Fruit fly (Drosophila melanogaster): Measurements from ENCODE around the gene CG2260.

Gene CG2260

dm6 chrX:8075300-8075927, 45.5 kb downstream of the CG2260 start, which contains the start of the genes Upf2 and CG1571 (continued):
- no peak for TF ChIP-seq phol (tag; optimal IDR thresholded peaks at IDR 0.05)
- no peak for TF ChIP-seq CG15696 (tag; optimal IDR thresholded peaks at IDR 0.05)
- TF ChIP-seq dpn (GFP tag; optimal IDR thresholded peaks at IDR 0.05) = peak in 1 of 2 experiments; percentile 4
- peak; percentile 72 for TF ChIP-seq Dp (GFP tag; optimal IDR thresholded peaks at IDR 0.05)
- TF ChIP-seq CG11456 (GFP tag; IDR thresholded peaks at IDR 0.05) = no peak
- no peak for TF ChIP-seq Hmr (GFP tag; optimal IDR thresholded peaks at IDR 0.05)
- TF ChIP-seq CG9727 (GFP tag; optimal IDR thresholded peaks at IDR 0.05) = no peak
- TF ChIP-seq HLHmδ (GFP tag; optimal IDR thresholded peaks at IDR 0.05) = no peak
- no peak for TF ChIP-seq prd (optimal IDR thresholded peaks at IDR 0.05)
- TF ChIP-seq prd (GFP tag; IDR thresholded peaks at IDR 0.05) = no peak
- TF ChIP-seq CG10431 (GFP tag; optimal IDR thresholded peaks at IDR 0.05) = peak; percentile 78
- TF ChIP-seq CG33213 (GFP tag; optimal IDR thresholded peaks at IDR 0.05) = peak; percentile 32
- TF ChIP-seq CG4282 (GFP tag; optimal IDR thresholded peaks at IDR 0.05) = no peak
- TF ChIP-seq MESR4 (GFP tag; optimal IDR thresholded peaks at IDR 0.05) = peak; percentile 79
- peak; percentile 84 for TF ChIP-seq CG2116 (GFP tag; optimal IDR thresholded peaks at IDR 0.05)
- TF ChIP-seq Fer2 (tag; optimal IDR thresholded peaks at IDR 0.05) = no peak
- no peak for TF ChIP-seq Neu2 (GFP tag; optimal IDR thresholded peaks at IDR 0.05; ENCODE audit: borderline replicate concordance)
- no peak for TF ChIP-seq Ets65A (GFP tag)
- peak; percentile 94 for TF ChIP-seq Dref (GFP tag; IDR thresholded peaks at IDR 0.05)
- no peak for TF ChIP-seq zf30C (GFP tag; optimal IDR thresholded peaks at IDR 0.05)
- TF ChIP-seq Abd-B (GFP tag; optimal IDR thresholded peaks at IDR 0.05) = peak; percentile 67
- TF ChIP-seq CG34422 (GFP tag; IDR thresholded peaks at IDR 0.05) = peak; percentile 29; the same call in 1 of the 3 replicates
- TF ChIP-seq CG9797 (GFP tag; optimal IDR thresholded peaks at IDR 0.05) = peak; percentile 86
- TF ChIP-seq sens (GFP tag) = peak; percentile 76
- TF ChIP-seq CG9609 (GFP tag; optimal IDR thresholded peaks at IDR 0.05) = no peak
- TF ChIP-seq Sin3A (optimal IDR thresholded peaks at IDR 0.05) = peak; percentile 27
- TF ChIP-seq Myb (GFP tag; optimal IDR thresholded peaks at IDR 0.05) = peak; percentile 97
- peak; percentile 40 for TF ChIP-seq HmgZ (tag; optimal IDR thresholded peaks at IDR 0.05)
- no peak for TF ChIP-seq lmd (GFP tag; IDR thresholded peaks at IDR 0.05)
- TF ChIP-seq Bgb (GFP tag; IDR thresholded peaks at IDR 0.05; ENCODE audit: partially characterized antibody) = peak; percentile 82
- TF ChIP-seq CG13287 (GFP tag; IDR thresholded peaks at IDR 0.05; ENCODE audit: partially characterized antibody) = peak; percentile 79
- TF ChIP-seq BEAF-32 (GFP tag; optimal IDR thresholded peaks at IDR 0.05) = peak; percentile 70
- peak; percentile 26 for TF ChIP-seq Hsf (GFP tag; optimal IDR thresholded peaks at IDR 0.05)
- no peak for TF ChIP-seq CG5953 (GFP tag; IDR thresholded peaks at IDR 0.05)
- peak; percentile 63; the same call in 2 of the 3 replicates for TF ChIP-seq vnd (GFP tag; IDR thresholded peaks at IDR 0.05; ENCODE audit: partially characterized antibody)
- TF ChIP-seq her (GFP tag; optimal IDR thresholded peaks at IDR 0.05) = no peak
- peak; percentile 72; the same call in 2 of the 3 replicates for TF ChIP-seq Opbp (GFP tag; IDR thresholded peaks at IDR 0.05; ENCODE audit: partially characterized antibody)
- TF ChIP-seq CG10979 (tag; optimal IDR thresholded peaks at IDR 0.05) = peak; percentile 8
- peak in 1 of 2 experiments; percentile 10 for TF ChIP-seq crp (GFP tag; optimal IDR thresholded peaks at IDR 0.05)
- peak; percentile 69 for TF ChIP-seq CG16813 (GFP tag; IDR thresholded peaks at IDR 0.05; ENCODE audit: partially characterized antibody)
- no peak for TF ChIP-seq gem (tag; optimal IDR thresholded peaks at IDR 0.05)
- TF ChIP-seq CG7357 (GFP tag; IDR thresholded peaks at IDR 0.05) = peak; percentile 60; the same call in 2 of the 3 replicates

All from whole organism, embryonic.